Fruit fly (Drosophila melanogaster) whole organism, embryonic: Measurements from ENCODE around the gene CG10068.

ENCODE experiments used
- Awh ChIP-seq: fragments of 200-800 bp; sonication (Bioruptor generic); IDR thresholded peaks from 2 replicates; pipeline ENCODE4, ENCODE4 v1.3.6; 2022; ENCODE audit warnings: missing biosample characterization, missing genetic modification characterization
- Bdp1 ChIP-seq: fragments of 200-800 bp; sonication (Bioruptor generic); optimal IDR thresholded peaks from 3 replicates; lab custom pipeline; 2016; ENCODE audit warnings: missing biosample characterization, missing genetic modification characterization
- Bteb2 ChIP-seq: fragments of 200-800 bp; sonication (Bioruptor generic); optimal IDR thresholded peaks from 2 replicates; lab custom pipeline; 2016; ENCODE audit warnings: missing biosample characterization, missing genetic modification characterization
- CG10267 ChIP-seq: fragments of 200-800 bp; sonication (Bioruptor generic); optimal IDR thresholded peaks from 2 replicates; lab custom pipeline; 2018; ENCODE audit warnings: missing biosample characterization, mild to moderate bottlenecking, missing genetic modification characterization, moderate library complexity
- CG10462 ChIP-seq: fragments of 200-800 bp; sonication (Bioruptor generic); optimal IDR thresholded peaks from 2 replicates; lab custom pipeline; 2016; ENCODE audit warnings: missing biosample characterization, missing genetic modification characterization
- CG11398 ChIP-seq: fragments of 200-800 bp; sonication (Bioruptor generic); optimal IDR thresholded peaks from 2 replicates; lab custom pipeline; 2016; ENCODE audit warnings: missing biosample characterization, missing genetic modification characterization
- CG12104 ChIP-seq: fragments of 200-800 bp; sonication (Bioruptor generic); optimal IDR thresholded peaks from 3 replicates; lab custom pipeline; 2016; ENCODE audit warnings: missing biosample characterization, missing genetic modification characterization
- CG12659 ChIP-seq: fragments of 200-800 bp; sonication (Bioruptor generic); optimal IDR thresholded peaks from 3 replicates; lab custom pipeline; 2017; ENCODE audit warnings: mild to moderate bottlenecking, missing biosample characterization, missing genetic modification reagents, missing genetic modification characterization
- CG15479 ChIP-seq: fragments of 200-800 bp; sonication (Bioruptor generic); optimal IDR thresholded peaks from 3 replicates; lab custom pipeline; 2019; ENCODE audit warnings: missing biosample characterization, mild to moderate bottlenecking, missing genetic modification characterization, moderate library complexity
- CG15514 ChIP-seq: fragments of 200-800 bp; sonication (Bioruptor generic); optimal IDR thresholded peaks from 3 replicates; lab custom pipeline; 2017; ENCODE audit warnings: missing biosample characterization, missing genetic modification characterization, mild to moderate bottlenecking, moderate library complexity, missing genetic modification reagents
- CG1602 ChIP-seq: fragments of 200-800 bp; sonication (Bioruptor generic); optimal IDR thresholded peaks from 3 replicates; lab custom pipeline; 2016; ENCODE audit warnings: missing biosample characterization, missing genetic modification characterization
- CG1647 ChIP-seq: fragments of 200-800 bp; sonication (Bioruptor generic); optimal IDR thresholded peaks from 3 replicates; lab custom pipeline; 2016; ENCODE audit warnings: missing biosample characterization, missing genetic modification characterization
- CG16779 ChIP-seq: fragments of 200-800 bp; sonication (Bioruptor generic); IDR thresholded peaks from 2 replicates; pipeline ENCODE4 v1.3.6; 2022; ENCODE audit warnings: missing biosample characterization, missing genetic modification characterization
- CG16815 ChIP-seq: fragments of 200-800 bp; sonication (Bioruptor generic); optimal IDR thresholded peaks from 3 replicates; lab custom pipeline; 2017; ENCODE audit warnings: missing biosample characterization, mild to moderate bottlenecking, missing genetic modification characterization
- CG17802 ChIP-seq: fragments of 200-800 bp; sonication (Bioruptor generic); optimal IDR thresholded peaks from 2 replicates; lab custom pipeline; 2018; ENCODE audit warnings: missing biosample characterization, mild to moderate bottlenecking, missing genetic modification characterization, moderate library complexity
- CG17829 ChIP-seq: fragments of 200-800 bp; optimal IDR thresholded peaks from 2 replicates; lab custom pipeline; 2019; ENCODE audit warnings: missing biosample characterization, mild to moderate bottlenecking, missing genetic modification characterization, moderate library complexity
- CG18599 ChIP-seq: fragments of 200-800 bp; sonication (Bioruptor generic); optimal IDR thresholded peaks from 3 replicates; lab custom pipeline; 2017; ENCODE audit warnings: missing biosample characterization, missing genetic modification characterization, mild to moderate bottlenecking, moderate library complexity, missing genetic modification reagents
- CG18764 ChIP-seq: fragments of 200-800 bp; sonication (Bioruptor generic); optimal IDR thresholded peaks from 3 replicates; lab custom pipeline; 2016; ENCODE audit warnings: missing biosample characterization, missing genetic modification characterization
- CG32767 ChIP-seq: fragments of 200-800 bp; sonication (Bioruptor generic); IDR thresholded peaks from 2 replicates; pipeline ENCODE4 v1.3.6; 2022; ENCODE audit warnings: missing biosample characterization, missing genetic modification characterization
- CG32772 ChIP-seq: fragments of 200-800 bp; sonication (Bioruptor generic); IDR thresholded peaks from 2 replicates; pipeline ENCODE4 v1.3.6; 2022; ENCODE audit warnings: missing biosample characterization, missing genetic modification characterization
- CG4282 ChIP-seq: fragments of 200-800 bp; sonication (Bioruptor generic); optimal IDR thresholded peaks from 2 replicates; lab custom pipeline; 2016; ENCODE audit warnings: missing biosample characterization, missing genetic modification characterization
- CG43689 ChIP-seq: fragments of 200-800 bp; sonication (Bioruptor generic); IDR thresholded peaks from 2 replicates; pipeline ENCODE4 v1.3.6; 2022; ENCODE audit warnings: missing biosample characterization, missing genetic modification characterization
- CG6272 ChIP-seq: fragments of 200-800 bp; sonication (Bioruptor generic); IDR thresholded peaks from 2 replicates; pipeline ENCODE4 v1.3.6; 2022; ENCODE audit warnings: missing biosample characterization, missing genetic modification characterization
- CG7839 ChIP-seq: fragments of 200-800 bp; sonication (Bioruptor generic); optimal IDR thresholded peaks from 3 replicates; lab custom pipeline; 2018; ENCODE audit warnings: missing biosample characterization, mild to moderate bottlenecking, missing genetic modification characterization, moderate library complexity
- CG7963 ChIP-seq: fragments of 200-800 bp; sonication (Bioruptor generic); IDR thresholded peaks from 3 replicates; pipeline ENCODE4 v1.3.6; 2022; ENCODE audit warnings: missing biosample characterization, missing genetic modification characterization; ENCODE audit not compliant: partially characterized antibody
- CG8281 ChIP-seq: fragments of 200-800 bp; sonication (Bioruptor generic); optimal IDR thresholded peaks from 2 replicates; lab custom pipeline; 2018; ENCODE audit warnings: missing biosample characterization, mild to moderate bottlenecking, missing genetic modification characterization, moderate library complexity
- CG9437 ChIP-seq: fragments of 200-800 bp; sonication (Bioruptor generic); optimal IDR thresholded peaks from 2 replicates; lab custom pipeline; 2018; ENCODE audit warnings: missing biosample characterization, mild to moderate bottlenecking, missing genetic modification characterization
- CHES-1-like ChIP-seq: fragments of 200-800 bp; sonication (Bioruptor generic); optimal IDR thresholded peaks from 2 replicates; lab custom pipeline; 2016; ENCODE audit warnings: missing biosample characterization, missing genetic modification characterization
- CkIIα-i1 ChIP-seq: fragments of 200-800 bp; sonication (Bioruptor generic); IDR thresholded peaks from 2 replicates; pipeline ENCODE4 v1.3.6; 2022; ENCODE audit warnings: missing biosample characterization, missing genetic modification characterization
- Kr ChIP-seq: fragments of 200-800 bp; sonication (Bioruptor generic); optimal IDR thresholded peaks from 2 replicates; lab custom pipeline; 2017; ENCODE audit warnings: missing biosample characterization, mild to moderate bottlenecking, missing genetic modification characterization
- MTF-1 ChIP-seq: fragments of 200-800 bp; sonication (Bioruptor generic); optimal IDR thresholded peaks from 2 replicates; lab custom pipeline; 2018; ENCODE audit warnings: missing biosample characterization, mild to moderate bottlenecking, missing genetic modification characterization, borderline replicate concordance
- Ptx1 ChIP-seq: fragments of 200-800 bp; sonication (Bioruptor generic); IDR thresholded peaks from 2 replicates; pipeline ENCODE4 v1.3.6; 2022; ENCODE audit warnings: missing biosample characterization, missing genetic modification characterization
- Side ChIP-seq: fragments of 200-800 bp; sonication (Bioruptor generic); optimal IDR thresholded peaks from 2 replicates; lab custom pipeline; 2016; ENCODE audit warnings: missing biosample characterization, missing genetic modification characterization
- Sin3A ChIP-seq: fragments of >200 bp; optimal IDR thresholded peaks from 2 replicates; lab custom pipeline; 2018
- amos ChIP-seq: fragments of 200-800 bp; sonication (Bioruptor generic); IDR thresholded peaks from 2 replicates; pipeline ENCODE4 v1.3.6; 2022; ENCODE audit warnings: missing biosample characterization, missing genetic modification characterization; ENCODE audit not compliant: partially characterized antibody
- ara ChIP-seq: fragments of 200-800 bp; sonication (Bioruptor generic); IDR thresholded peaks from 2 replicates; pipeline ENCODE4 v1.3.6; 2022; ENCODE audit warnings: missing biosample characterization, missing genetic modification characterization
- bcd ChIP-seq: fragments of 200-800 bp; sonication (Bioruptor generic); optimal IDR thresholded peaks from 2 replicates; lab custom pipeline; 2017; ENCODE audit warnings: missing biosample characterization, mild to moderate bottlenecking, missing genetic modification characterization
- cwo ChIP-seq: fragments of 200-800 bp; sonication (Bioruptor generic); optimal IDR thresholded peaks from 3 replicates; lab custom pipeline; 2017; ENCODE audit warnings: missing biosample characterization, missing genetic modification characterization, mild to moderate bottlenecking, moderate library complexity, missing genetic modification reagents
- dmrt99B ChIP-seq: fragments of 200-800 bp; sonication (Bioruptor generic); optimal IDR thresholded peaks from 2 replicates; lab custom pipeline; 2018; ENCODE audit warnings: missing biosample characterization, mild to moderate bottlenecking, missing genetic modification characterization, moderate library complexity
- exex ChIP-seq: fragments of 200-800 bp; sonication (Bioruptor generic); optimal IDR thresholded peaks from 4 replicates; lab custom pipeline; 2018; ENCODE audit warnings: missing biosample characterization, mild to moderate bottlenecking, missing genetic modification characterization, moderate library complexity
- h ChIP-seq: fragments of >200 bp; optimal IDR thresholded peaks from 2 replicates; lab custom pipeline; 2017
- insv ChIP-seq, 2 experiments: fragments of 200-800 bp; sonication (Bioruptor generic); optimal IDR thresholded peaks; 3 replicates each; lab custom pipeline; 2016 to 2018; ENCODE audit warnings: missing biosample characterization in 2 of 2, missing genetic modification characterization in 2 of 2
- mld ChIP-seq: fragments of 200-800 bp; sonication (Bioruptor generic); IDR thresholded peaks from 3 replicates; pipeline ENCODE4 v1.3.6; 2022; ENCODE audit warnings: missing biosample characterization, missing genetic modification characterization; ENCODE audit not compliant: partially characterized antibody
- prd ChIP-seq, 3 experiments: fragments of >200 bp in 2 of 3; fragments of 200-800 bp in 1 of 3; sonication (Bioruptor generic) in 1 of 3; optimal IDR thresholded peaks in 2 of 3; IDR thresholded peaks in 1 of 3; 2 replicates in 2 of 3; 3 replicates in 1 of 3; pipeline versions ENCODE4 v1.3.6 to Lab custom; 2017 to 2022; ENCODE audit warnings: missing biosample characterization in 1 of 3, missing genetic modification characterization in 1 of 3
- shn ChIP-seq: fragments of 200-800 bp; sonication (Bioruptor generic); optimal IDR thresholded peaks from 3 replicates; lab custom pipeline; 2016; ENCODE audit warnings: missing biosample characterization, missing genetic modification characterization
- sima ChIP-seq: fragments of 200-800 bp; sonication (Bioruptor generic); optimal IDR thresholded peaks from 2 replicates; lab custom pipeline; 2016; ENCODE audit warnings: missing biosample characterization, missing genetic modification characterization
- so ChIP-seq: fragments of 200-800 bp; sonication (Bioruptor generic); IDR thresholded peaks from 3 replicates; pipeline ENCODE4 v1.3.6; 2022; ENCODE audit warnings: missing biosample characterization, missing genetic modification characterization
- ssp ChIP-seq: fragments of 200-800 bp; sonication (Bioruptor generic); IDR thresholded peaks from 2 replicates; pipeline ENCODE4 v1.3.6; 2022; ENCODE audit warnings: missing biosample characterization, missing genetic modification characterization
- tin ChIP-seq: fragments of 200-800 bp; sonication (Bioruptor generic); optimal IDR thresholded peaks from 3 replicates; lab custom pipeline; 2016; ENCODE audit warnings: missing biosample characterization, missing genetic modification characterization

The CG10068 gene

dm6 chr3R:7144245-7144904 is 16.5 kb upstream of the CG10068 start, which contains the start of the genes CG14610 and CG2656 (continued):
- TF ChIP-seq Side (GFP tag; lab: Kevin White, UChicago) (peak; percentile 68), Bteb2 (GFP tag; lab: Kevin White, UChicago) (peak; percentile 69), CG9437 (peak; percentile 30), CG7963 (GFP tag; lab: Robert Waterston, UW) (peak; percentile 49; the same call in 2 of the 3 replicates), CG15514 (GFP tag; lab: Kevin White, UChicago) (peak; percentile 82), cwo (GFP tag; lab: Kevin White, UChicago) (peak; percentile 47), MTF-1 (peak; percentile 52), dmrt99B (no peak), CHES-1-like (GFP tag; lab: Kevin White, UChicago) (peak; percentile 82), CG6272 (GFP tag; lab: Robert Waterston, UW) (no peak; the same call in 1 of the 2 replicates), CG8281 (no peak), CG12659 (GFP tag; lab: Kevin White, UChicago) (peak; percentile 78), ara (GFP tag; lab: Robert Waterston, UW) (0 out of 2 replicates have a peak, but pooled peaks have one; percentile 6), sima (GFP tag; lab: Kevin White, UChicago) (no peak), h (no peak), bcd (GFP tag; lab: Kevin White, UChicago) (peak; percentile 68), CG17802 (peak; percentile 26), Sin3A (lab: Kevin White, UChicago) (peak; percentile 30), CG10267 (tag; lab: Kevin White, UChicago) (peak; percentile 99), insv (GFP tag; optimal IDR thresholded peaks at IDR 0.05; lab: Kevin White, UChicago) (peak in 1 of 2 experiments; percentile 27), shn (peak; percentile 82), Ptx1 (GFP tag; lab: Robert Waterston, UW) (peak; percentile 75), CG11398 (GFP tag; lab: Kevin White, UChicago) (peak; percentile 66), CG18764 (GFP tag; lab: Kevin White, UChicago) (peak; percentile 78), CkIIα-i1 (GFP tag; lab: Robert Waterston, UW) (no peak), prd (optimal IDR thresholded peaks at IDR 0.05; lab: Kevin White, UChicago) (no peak), prd (GFP tag; IDR thresholded peaks at IDR 0.05; lab: Robert Waterston, UW) (peak; percentile 73), CG4282 (GFP tag; lab: Kevin White, UChicago) (peak; percentile 76), CG16815 (GFP tag; lab: Kevin White, UChicago) (peak; percentile 23), Bdp1 (GFP tag; lab: Kevin White, UChicago) (peak; percentile 84), CG7839 (tag; lab: Kevin White, UChicago) (peak; percentile 58), CG1647 (GFP tag; lab: Kevin White, UChicago) (peak; percentile 79), CG18599 (GFP tag; lab: Kevin White, UChicago) (peak; percentile 74), tin (GFP tag; lab: Kevin White, UChicago) (peak; percentile 91), exex (tag; lab: Kevin White, UChicago) (no peak), CG10462 (peak; percentile 55), CG32772 (GFP tag; lab: Robert Waterston, UW) (peak; percentile 56), CG1602 (peak; percentile 80), Awh (GFP tag; lab: Robert Waterston, UW) (no peak), CG15479 (GFP tag; lab: Kevin White, UChicago) (no peak), CG32767 (GFP tag; lab: Robert Waterston, UW) (no peak), CG17829 (tag; lab: Kevin White, UChicago) (peak; percentile 73), ssp (GFP tag; lab: Robert Waterston, UW) (no peak), so (GFP tag; lab: Robert Waterston, UW) (no peak), amos (GFP tag; lab: Robert Waterston, UW) (peak; percentile 70), mld (GFP tag; lab: Robert Waterston, UW) (0 out of 3 replicates have a peak, but pooled peaks have one; percentile 52), CG12104 (GFP tag; lab: Kevin White, UChicago) (no peak), CG16779 (peak; percentile 50; the same call in 1 of the 2 replicates), CG43689 (GFP tag; lab: Robert Waterston, UW) (no peak), Kr (GFP tag; lab: Kevin White, UChicago) (no peak)
